Worm (Caenorhabditis elegans) whole organism, mixed stage, embryonic: ENCODE data around the gene K10D2.5.

Experiments used
- ceh-43 ChIP-seq: fragments of 200-800 bp; sonication (Bioruptor generic); optimal IDR thresholded peaks from 2 replicates; lab custom pipeline; 2018; ENCODE audit warnings: mild to moderate bottlenecking, missing genetic modification characterization, moderate library complexity, missing compliant biosample characterization
- drap-1 ChIP-seq: fragments of 200-800 bp; sonication (Bioruptor generic); optimal IDR thresholded peaks from 3 replicates; lab custom pipeline; 2018; ENCODE audit warnings: mild to moderate bottlenecking, missing genetic modification characterization, missing compliant biosample characterization
- elt-3 ChIP-seq: fragments of 150-350 bp; optimal IDR thresholded peaks from 2 replicates; lab custom pipeline; 2014; ENCODE audit warnings: missing biosample characterization, missing genetic modification characterization
- hlh-1 ChIP-seq: fragments of 150-350 bp; optimal IDR thresholded peaks from 2 replicates; lab custom pipeline; 2014; ENCODE audit warnings: missing biosample characterization, missing genetic modification reagents, missing genetic modification characterization
- lsy-2 ChIP-seq: fragments of 150-350 bp; optimal IDR thresholded peaks from 2 replicates; lab custom pipeline; 2014; ENCODE audit warnings: missing biosample characterization, missing genetic modification characterization
- nhr-237 ChIP-seq: fragments of 150-350 bp; optimal IDR thresholded peaks from 2 replicates; lab custom pipeline; 2014; ENCODE audit warnings: missing biosample characterization, missing genetic modification characterization
- snpc-4 ChIP-seq: fragments of 150-350 bp; optimal IDR thresholded peaks from 2 replicates; lab custom pipeline; 2014; ENCODE audit warnings: missing biosample characterization, missing genetic modification characterization
- sptf-1 ChIP-seq: sonication (generic microtip); optimal IDR thresholded peaks from 2 replicates; lab custom pipeline; 2017; ENCODE audit warnings: mild to moderate bottlenecking, missing genetic modification characterization, moderate library complexity, missing compliant biosample characterization
- unc-62 ChIP-seq: fragments of 150-350 bp; optimal IDR thresholded peaks from 2 replicates; lab custom pipeline; 2014; ENCODE audit warnings: missing biosample characterization, missing genetic modification reagents, missing genetic modification characterization

DNA sequence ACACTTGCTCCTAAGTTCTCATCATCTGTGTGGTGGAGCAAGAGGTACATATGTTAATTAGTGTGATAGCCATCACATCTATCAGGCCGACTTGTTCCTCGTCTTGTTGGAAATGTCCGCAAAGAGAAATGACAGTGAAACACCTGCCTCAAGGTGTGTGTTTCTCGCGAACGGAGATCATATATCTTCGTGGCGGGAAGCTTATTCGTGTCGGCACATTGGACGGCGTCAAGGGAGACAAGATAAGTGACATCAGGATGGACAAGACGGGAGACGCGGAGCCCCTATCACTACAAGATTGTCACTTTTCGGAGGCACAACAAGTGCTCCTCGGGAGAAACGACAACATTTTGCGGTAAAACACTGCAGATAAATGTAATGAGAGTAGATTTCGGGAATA lies 32.8 kb upstream of the K10D2.5 start:
- TF ChIP-seq ceh-43 (GFP tag; lab: Kevin White, UChicago) (no peak), unc-62 (GFP tag; lab: Kevin White, UChicago) (peak; percentile 80), nhr-237 (no peak), snpc-4 (tag; lab: Kevin White, UChicago) (no peak), drap-1 (GFP tag; lab: Kevin White, UChicago) (no peak), hlh-1 (peak; percentile 66), sptf-1 (no peak), lsy-2 (tag; lab: Kevin White, UChicago) (no peak), elt-3 (tag; lab: Kevin White, UChicago) (no peak)
